Worm (Caenorhabditis elegans) whole organism, L1 larva: ENCODE measurements around the gene clec-61.

ENCODE experiments used
- C04F5.9 ChIP-seq: sonication (generic microtip); optimal IDR thresholded peaks from 2 replicates; lab custom pipeline; 2016; ENCODE audit warnings: missing genetic modification characterization, missing compliant biosample characterization
- C16A3.4 ChIP-seq: fragments of 150-350 bp; optimal IDR thresholded peaks from 2 replicates; lab custom pipeline; 2014; ENCODE audit warnings: missing biosample characterization, missing genetic modification characterization
- aha-1 ChIP-seq: fragments of 150-350 bp; optimal IDR thresholded peaks from 2 replicates; lab custom pipeline; 2014; ENCODE audit warnings: missing biosample characterization, missing genetic modification characterization
- alr-1 ChIP-seq: fragments of 200-800 bp; sonication (Bioruptor generic); optimal IDR thresholded peaks from 2 replicates; lab custom pipeline; 2018; ENCODE audit warnings: borderline replicate concordance, mild to moderate bottlenecking, missing genetic modification characterization, missing compliant biosample characterization
- blmp-1 ChIP-seq: fragments of 150-350 bp; optimal IDR thresholded peaks from 2 replicates; lab custom pipeline; 2014; ENCODE audit warnings: missing biosample characterization, missing genetic modification characterization
- ceh-63 ChIP-seq: fragments of 200-800 bp; sonication (Bioruptor generic); optimal IDR thresholded peaks from 2 replicates; lab custom pipeline; 2018; ENCODE audit warnings: mild to moderate bottlenecking, missing genetic modification characterization, missing compliant biosample characterization
- ceh-82 ChIP-seq, 3 experiments: fragments of 150-350 bp in 1 of 3; sonication (generic microtip) in 2 of 3; optimal IDR thresholded peaks; 2 replicates each; lab custom pipeline; 2014 to 2017; ENCODE audit warnings: missing biosample characterization in 3 of 3, missing genetic modification characterization in 3 of 3
- ceh-88 ChIP-seq: fragments of 200-800 bp; sonication (Bioruptor generic); IDR thresholded peaks from 2 replicates; pipeline ENCODE4 v1.3.6; 2022; ENCODE audit warnings: missing genetic modification characterization, missing compliant biosample characterization
- ces-1 ChIP-seq: fragments of 150-350 bp; optimal IDR thresholded peaks from 2 replicates; lab custom pipeline; 2014; ENCODE audit warnings: missing biosample characterization, missing genetic modification reagents, missing genetic modification characterization
- dsc-1 ChIP-seq: sonication (generic microtip); optimal IDR thresholded peaks from 2 replicates; lab custom pipeline; 2016; ENCODE audit warnings: mild to moderate bottlenecking, missing genetic modification characterization, missing compliant biosample characterization
- efl-3 ChIP-seq: fragments of 200-800 bp; sonication (Bioruptor generic); optimal IDR thresholded peaks from 2 replicates; lab custom pipeline; 2018; ENCODE audit warnings: mild to moderate bottlenecking, missing genetic modification characterization, missing compliant biosample characterization
- elt-2 ChIP-seq: sonication (generic microtip); optimal IDR thresholded peaks from 2 replicates; lab custom pipeline; 2016; ENCODE audit warnings: missing genetic modification characterization, mild to moderate bottlenecking, inconsistent platforms, missing compliant biosample characterization, missing genetic modification reagents
- elt-3 ChIP-seq, 6 experiments: fragments of 150-350 bp in 1 of 6; sonication (generic microtip); optimal IDR thresholded peaks; 2 replicates each; lab custom pipeline; 2017 to 2018; ENCODE audit warnings: missing biosample characterization in 6 of 6, missing genetic modification characterization in 6 of 6, inconsistent platforms in 1 of 6
- fkh-10 ChIP-seq: sonication (generic microtip); optimal IDR thresholded peaks from 2 replicates; lab custom pipeline; 2017; ENCODE audit warnings: missing biosample characterization, missing genetic modification reagents, missing genetic modification characterization
- fkh-4 ChIP-seq: sonication (generic microtip); optimal IDR thresholded peaks from 2 replicates; lab custom pipeline; 2016; ENCODE audit warnings: missing compliant biosample characterization, missing genetic modification characterization, borderline replicate concordance
- fkh-8 ChIP-seq: sonication (generic microtip); optimal IDR thresholded peaks from 2 replicates; lab custom pipeline; 2016; ENCODE audit warnings: mild to moderate bottlenecking, missing genetic modification characterization, missing compliant biosample characterization
- fos-1 ChIP-seq: fragments of 150-350 bp; optimal IDR thresholded peaks from 2 replicates; lab custom pipeline; 2014; ENCODE audit warnings: missing biosample characterization, missing genetic modification characterization
- grh-1 ChIP-seq: fragments of 200-800 bp; sonication (Bioruptor generic); IDR thresholded peaks from 2 replicates; pipeline ENCODE4 v1.3.6; 2022; ENCODE audit warnings: missing genetic modification reagents, missing genetic modification characterization, missing compliant biosample characterization
- hlh-17 ChIP-seq: fragments of 200-800 bp; sonication (Bioruptor generic); optimal IDR thresholded peaks from 2 replicates; lab custom pipeline; 2018; ENCODE audit warnings: missing genetic modification characterization, mild to moderate bottlenecking, missing compliant biosample characterization, moderate library complexity, borderline replicate concordance
- hlh-4 ChIP-seq: sonication (generic microtip); optimal IDR thresholded peaks from 2 replicates; lab custom pipeline; 2016; ENCODE audit warnings: mild to moderate bottlenecking, missing genetic modification characterization, missing compliant biosample characterization
- jun-1 ChIP-seq: fragments of 150-350 bp; optimal IDR thresholded peaks from 2 replicates; lab custom pipeline; 2014; ENCODE audit warnings: missing biosample characterization, missing genetic modification reagents, missing genetic modification characterization
- lin-13 ChIP-seq: fragments of 150-350 bp; optimal IDR thresholded peaks from 2 replicates; lab custom pipeline; 2014; ENCODE audit warnings: missing biosample characterization, missing genetic modification reagents, missing genetic modification characterization
- lin-14 ChIP-seq: fragments of 200-800 bp; sonication (Bioruptor generic); optimal IDR thresholded peaks from 2 replicates; lab custom pipeline; 2018; ENCODE audit warnings: mild to moderate bottlenecking, missing genetic modification characterization, moderate library complexity, missing compliant biosample characterization
- lin-15B ChIP-seq: fragments of 150-350 bp; sonication (generic microtip); optimal IDR thresholded peaks from 3 replicates; lab custom pipeline; 2014; ENCODE audit warnings: missing biosample characterization, missing genetic modification characterization
- lin-39 ChIP-seq: fragments of 150-350 bp; optimal IDR thresholded peaks from 2 replicates; lab custom pipeline; 2014; ENCODE audit warnings: missing biosample characterization, missing genetic modification reagents, missing genetic modification characterization
- lir-3 ChIP-seq: sonication (generic microtip); optimal IDR thresholded peaks from 2 replicates; lab custom pipeline; 2016; ENCODE audit warnings: mild to moderate bottlenecking, missing genetic modification characterization, moderate library complexity, missing compliant biosample characterization; ENCODE audit not compliant: poor library complexity
- mdl-1 ChIP-seq, 2 experiments: fragments of 150-350 bp; optimal IDR thresholded peaks; 2 replicates each; lab custom pipeline; 2014 to 2017; ENCODE audit warnings: missing biosample characterization in 2 of 2, missing genetic modification characterization in 2 of 2, inconsistent platforms in 1 of 2
- nhr-11 ChIP-seq: fragments of 150-350 bp; optimal IDR thresholded peaks from 2 replicates; lab custom pipeline; 2014; ENCODE audit warnings: missing biosample characterization, missing genetic modification characterization
- nhr-12 ChIP-seq: sonication (generic microtip); optimal IDR thresholded peaks from 2 replicates; lab custom pipeline; 2017; ENCODE audit warnings: missing biosample characterization, missing genetic modification characterization
- nhr-19 ChIP-seq: fragments of 200-800 bp; sonication (Bioruptor generic); conservative IDR thresholded peaks from 2 replicates; pipeline ENCODE4 v1.3.6; 2022; ENCODE audit warnings: missing genetic modification characterization, missing compliant biosample characterization
- nhr-237 ChIP-seq: fragments of 150-350 bp; optimal IDR thresholded peaks from 2 replicates; lab custom pipeline; 2014; ENCODE audit warnings: missing biosample characterization, missing genetic modification characterization
- nhr-28 ChIP-seq: fragments of 150-350 bp; optimal IDR thresholded peaks from 2 replicates; lab custom pipeline; 2014; ENCODE audit warnings: missing biosample characterization, missing genetic modification characterization
- nhr-47 ChIP-seq: sonication (generic microtip); optimal IDR thresholded peaks from 2 replicates; lab custom pipeline; 2016; ENCODE audit warnings: mild to moderate bottlenecking, missing genetic modification characterization, moderate library complexity, missing compliant biosample characterization
- nhr-84 ChIP-seq: sonication (generic microtip); optimal IDR thresholded peaks from 2 replicates; lab custom pipeline; 2017; ENCODE audit warnings: missing biosample characterization, missing genetic modification characterization
- nhr-90 ChIP-seq: sonication (generic microtip); optimal IDR thresholded peaks from 2 replicates; lab custom pipeline; 2016; ENCODE audit warnings: mild to moderate bottlenecking, missing genetic modification characterization, missing compliant biosample characterization; ENCODE audit not compliant: poor library complexity
- pag-3 ChIP-seq: sonication (generic microtip); optimal IDR thresholded peaks from 2 replicates; lab custom pipeline; 2017; ENCODE audit warnings: missing genetic modification characterization, mild to moderate bottlenecking, missing compliant biosample characterization, antibody characterized with exemption, borderline replicate concordance; ENCODE audit not compliant: insufficient read depth
- pqm-1 ChIP-seq: sonication (generic microtip); optimal IDR thresholded peaks from 3 replicates; lab custom pipeline; 2017; ENCODE audit warnings: missing biosample characterization, missing genetic modification characterization
- snu-23 ChIP-seq: sonication (generic microtip); optimal IDR thresholded peaks from 2 replicates; lab custom pipeline; 2016; ENCODE audit warnings: missing genetic modification characterization, missing compliant biosample characterization
- sptf-1 ChIP-seq: fragments of 150-350 bp; optimal IDR thresholded peaks from 2 replicates; lab custom pipeline; 2014; ENCODE audit warnings: missing biosample characterization, missing genetic modification characterization
- sup-37 ChIP-seq: fragments of 200-800 bp; sonication (Bioruptor generic); optimal IDR thresholded peaks from 2 replicates; lab custom pipeline; 2018; ENCODE audit warnings: mild to moderate bottlenecking, missing genetic modification characterization, missing compliant biosample characterization
- tlp-1 ChIP-seq: fragments of 150-350 bp; optimal IDR thresholded peaks from 2 replicates; lab custom pipeline; 2014; ENCODE audit warnings: missing biosample characterization, missing genetic modification characterization
- unc-130 ChIP-seq: fragments of 150-350 bp; optimal IDR thresholded peaks from 2 replicates; lab custom pipeline; 2017; ENCODE audit warnings: missing biosample characterization, missing genetic modification characterization, inconsistent platforms
- unc-30 ChIP-seq: sonication (generic microtip); optimal IDR thresholded peaks from 2 replicates; lab custom pipeline; 2017; ENCODE audit warnings: missing biosample characterization, missing genetic modification characterization
- unc-86 ChIP-seq: sonication (generic microtip); optimal IDR thresholded peaks from 2 replicates; lab custom pipeline; 2016; ENCODE audit warnings: missing genetic modification characterization, missing compliant biosample characterization
- unc-98 ChIP-seq: fragments of 200-800 bp; sonication (Bioruptor generic); IDR thresholded peaks from 2 replicates; pipeline ENCODE4 v1.3.6; 2022; ENCODE audit warnings: missing genetic modification characterization, missing compliant biosample characterization
- zag-1 ChIP-seq: fragments of 150-350 bp; optimal IDR thresholded peaks from 2 replicates; lab custom pipeline; 2014; ENCODE audit warnings: missing biosample characterization, missing genetic modification characterization

The clec-61 gene

ce11 chrII:10537988-10538387, 47.7 kb upstream of the clec-61 start (continued):
- TF ChIP-seq aha-1 (no peak), ceh-88 (GFP tag; lab: Robert Waterston, UW) (no peak), nhr-237 (tag; lab: Kevin White, UChicago) (no peak), elt-2 (tag; lab: Kevin White, UChicago) (peak; percentile 68), lin-39 (tag; lab: Kevin White, UChicago) (peak; percentile 55), fkh-10 (no peak), pqm-1 (tag; lab: Kevin White, UChicago) (no peak), elt-3 (tag; optimal IDR thresholded peaks at IDR 0.05; lab: Kevin White, UChicago) (no peak), hlh-4 (tag; lab: Kevin White, UChicago) (peak; percentile 70), fos-1 (tag; lab: Kevin White, UChicago) (peak; percentile 37), dsc-1 (tag; lab: Kevin White, UChicago) (peak; percentile 94), nhr-12 (no peak), fkh-4 (tag; lab: Kevin White, UChicago) (peak; percentile 97), unc-30 (tag; lab: Kevin White, UChicago) (no peak), nhr-11 (tag; lab: Kevin White, UChicago) (peak; percentile 55), lin-14 (GFP tag; lab: Kevin White, UChicago) (peak; percentile 71), C16A3.4 (tag; lab: Kevin White, UChicago) (peak; percentile 22), lin-13 (GFP tag; lab: Kevin White, UChicago) (peak; percentile 65), unc-130 (tag; lab: Kevin White, UChicago) (no peak), nhr-28 (no peak), fkh-8 (tag; lab: Kevin White, UChicago) (peak; percentile 51), C04F5.9 (tag; lab: Kevin White, UChicago) (peak; percentile 88), blmp-1 (tag; lab: Kevin White, UChicago) (peak; percentile 26), nhr-84 (tag; lab: Kevin White, UChicago) (no peak), hlh-17 (GFP tag; lab: Kevin White, UChicago) (no peak), zag-1 (tag; lab: Kevin White, UChicago) (no peak), efl-3 (GFP tag; lab: Kevin White, UChicago) (peak; percentile 56), jun-1 (no peak), snu-23 (GFP tag; lab: Kevin White, UChicago) (peak; percentile 84), lin-15B (no peak), sup-37 (GFP tag; lab: Kevin White, UChicago) (peak; percentile 40), tlp-1 (tag; lab: Kevin White, UChicago) (no peak), mdl-1 (tag; optimal IDR thresholded peaks at IDR 0.05; lab: Kevin White, UChicago) (no peak), unc-98 (0 out of 2 replicates have a peak, but pooled peaks have one; percentile 34), sptf-1 (no peak), ceh-63 (GFP tag; lab: Kevin White, UChicago) (no peak), ces-1 (GFP tag; lab: Kevin White, UChicago) (no peak), lir-3 (tag; lab: Kevin White, UChicago) (peak; percentile 91), nhr-19 (GFP tag; lab: Robert Waterston, UW) (peak; percentile 78), pag-3 (no peak), grh-1 (GFP tag; lab: Robert Waterston, UW) (peak; percentile 52; the same call in 1 of the 2 replicates), nhr-47 (tag; lab: Kevin White, UChicago) (peak; percentile 88)

ce11 chrII:10537571-10537970, 47.2 kb upstream of the clec-61 start, which contains the start of gene R166.2:
Gene R166.2, minus strand, starts transcription at chrII:10537671.
- TF ChIP-seq blmp-1 (tag; lab: Kevin White, UChicago): no peak
- no peak for TF ChIP-seq ces-1 (GFP tag; lab: Kevin White, UChicago)
- no peak for TF ChIP-seq nhr-90 (tag; lab: Kevin White, UChicago)
- TF ChIP-seq jun-1: no peak
- no peak for TF ChIP-seq alr-1 (tag; lab: Kevin White, UChicago)
- no peak for TF ChIP-seq unc-30 (tag; lab: Kevin White, UChicago)
- no peak for TF ChIP-seq sptf-1
- no peak for TF ChIP-seq fkh-8 (tag; lab: Kevin White, UChicago)
- no peak for TF ChIP-seq ceh-82 (tag; optimal IDR thresholded peaks at IDR 0.05; lab: Kevin White, UChicago)
- TF ChIP-seq nhr-11 (tag; lab: Kevin White, UChicago): no peak
- TF ChIP-seq unc-86 (tag; lab: Kevin White, UChicago): no peak
- no peak for TF ChIP-seq nhr-237 (tag; lab: Kevin White, UChicago)
- no peak for TF ChIP-seq aha-1
- TF ChIP-seq lin-15B: no peak
- TF ChIP-seq lin-14 (GFP tag; lab: Kevin White, UChicago): no peak
